Fruit fly (Drosophila melanogaster): ENCODE data around the gene GILT1.

dm6 chr3R:13400902-13401721 lies 550 bp downstream of the GILT1 start:
- peak; percentile 63 for TF ChIP-seq CG7987 (GFP tag; optimal IDR thresholded peaks at IDR 0.05)
- peak; percentile 32 for TF ChIP-seq Hmx (GFP tag; optimal IDR thresholded peaks at IDR 0.05)
- TF ChIP-seq Mad (GFP tag; optimal IDR thresholded peaks at IDR 0.05), result peak; percentile 80
- TF ChIP-seq inv (GFP tag; IDR thresholded peaks at IDR 0.05; ENCODE audit: partially characterized antibody), result no peak
- TF ChIP-seq insv (GFP tag; optimal IDR thresholded peaks at IDR 0.05), result peak; percentile 6 to 47
- TF ChIP-seq CG11504 (tag; optimal IDR thresholded peaks at IDR 0.05), result peak; percentile 90
- TF ChIP-seq kni (GFP tag; optimal IDR thresholded peaks at IDR 0.05), result peak; percentile 69
- TF ChIP-seq dm (GFP tag; optimal IDR thresholded peaks at IDR 0.05), result peak; percentile 71
- TF ChIP-seq CG4404 (GFP tag; IDR thresholded peaks at IDR 0.05), result peak; percentile 80
- peak; percentile 78 for TF ChIP-seq Spps (tag; optimal IDR thresholded peaks at IDR 0.05)
- peak; percentile 69 for TF ChIP-seq CG30020 (tag; optimal IDR thresholded peaks at IDR 0.05)
- TF ChIP-seq CG11696 (GFP tag; IDR thresholded peaks at IDR 0.05), result peak; percentile 62; the same call in 1 of the 2 replicates
- TF ChIP-seq CG7357 (GFP tag; IDR thresholded peaks at IDR 0.05), result peak; percentile 72; the same call in 2 of the 3 replicates
